Worm (Caenorhabditis elegans): ENCODE measurements around the gene slc-25A29.
A peak's percentile ranks its signal among the peaks of the same experiment; 100 is the strongest.

The slc-25A29 gene

DNA sequence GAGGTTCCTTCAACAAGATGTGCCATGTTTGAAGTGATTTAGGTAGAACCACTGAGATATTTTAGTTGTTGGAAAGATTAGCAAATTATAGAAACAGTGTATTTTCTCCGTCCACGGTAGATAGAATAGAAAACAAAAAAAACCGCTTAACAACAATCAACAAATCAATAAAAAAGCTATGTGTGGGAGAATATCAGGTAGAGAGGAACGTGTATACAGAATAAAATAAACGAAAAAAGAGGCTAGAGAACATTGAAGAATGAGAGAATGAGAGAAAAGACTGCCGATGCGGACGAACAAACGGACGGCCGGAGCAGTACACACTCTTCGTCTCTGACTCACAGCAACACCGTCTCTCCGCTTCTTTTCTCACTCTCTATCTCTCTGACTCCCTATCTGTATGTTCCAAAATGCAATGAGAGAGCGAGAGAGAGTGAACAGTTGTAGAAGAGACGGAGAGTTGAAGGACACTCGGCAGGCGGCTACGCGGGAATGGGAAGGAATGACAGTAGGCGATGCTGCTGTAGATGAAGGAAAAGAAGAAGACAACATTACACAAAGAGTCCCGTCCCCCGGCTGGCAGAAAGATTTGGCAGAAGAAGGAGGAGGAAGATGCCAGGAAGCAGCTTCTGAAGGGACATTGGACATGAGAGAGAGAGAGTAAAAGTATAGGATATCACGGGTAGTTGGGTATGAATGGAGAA is 38.8 kb upstream of the slc-25A29 start, which contains the start of gene unc-112 (continued):
- TF ChIP-seq unc-98 (GFP tag; IDR thresholded peaks at IDR 0.05) (no peak), vab-15 (tag; optimal IDR thresholded peaks at IDR 0.05) (no peak), nhr-71 (tag; optimal IDR thresholded peaks at IDR 0.05) (peak; percentile 85), fkh-4 (tag; optimal IDR thresholded peaks at IDR 0.05; ENCODE audit: borderline replicate concordance) (no peak), fos-1 (tag; optimal IDR thresholded peaks at IDR 0.05) (peak; percentile 75), nhr-237 (tag; optimal IDR thresholded peaks at IDR 0.05) (no peak), hpl-2 (GFP tag; optimal IDR thresholded peaks at IDR 0.05) (no peak), lin-13 (GFP tag; optimal IDR thresholded peaks at IDR 0.05) (peak; percentile 1), ces-1 (GFP tag; optimal IDR thresholded peaks at IDR 0.05) (no peak), aha-1 (tag; optimal IDR thresholded peaks at IDR 0.05) (no peak), unc-86 (tag; optimal IDR thresholded peaks at IDR 0.05) (peak; percentile 18), nhr-11 (tag; optimal IDR thresholded peaks at IDR 0.05) (peak; percentile 37), unc-130 (tag; optimal IDR thresholded peaks at IDR 0.05) (peak; percentile 20), ceh-88 (GFP tag; IDR thresholded peaks at IDR 0.05) (no peak), swsn-7 (tag; optimal IDR thresholded peaks at IDR 0.05) (peak; percentile 74), mep-1 (tag; optimal IDR thresholded peaks at IDR 0.05) (peak; percentile 92), sox-4 (tag; optimal IDR thresholded peaks at IDR 0.05) (no peak), ets-5 (GFP tag; IDR thresholded peaks at IDR 0.05) (no peak), lir-3 (tag; optimal IDR thresholded peaks at IDR 0.05; ENCODE audit: poor library complexity) (peak; percentile 12), mdl-1 (tag; optimal IDR thresholded peaks at IDR 0.05) (peak in 1 of 2 experiments; percentile 50), ceh-63 (GFP tag; optimal IDR thresholded peaks at IDR 0.05) (no peak), ceh-8 (GFP tag; optimal IDR thresholded peaks at IDR 0.05) (no peak), snu-23 (GFP tag; optimal IDR thresholded peaks at IDR 0.05) (peak; percentile 84), tlp-1 (tag; optimal IDR thresholded peaks at IDR 0.05) (no peak), ztf-11 (tag; optimal IDR thresholded peaks at IDR 0.05) (no peak), lin-15B (tag; optimal IDR thresholded peaks at IDR 0.05) (no peak), ama-1 (optimal IDR thresholded peaks at IDR 0.05) (no peak), xbp-1 (tag; optimal IDR thresholded peaks at IDR 0.05) (peak; percentile 47), unc-62 (GFP tag; optimal IDR thresholded peaks at IDR 0.05) (no peak), pag-3 (tag; optimal IDR thresholded peaks at IDR 0.05; ENCODE audit: borderline replicate concordance, insufficient read depth) (peak; percentile 99), pqm-1 (tag; optimal IDR thresholded peaks at IDR 0.05) (no peak), C04F5.9 (tag; optimal IDR thresholded peaks at IDR 0.05) (no peak), isw-1 (GFP tag; IDR thresholded peaks at IDR 0.05) (no peak), lsy-2 (tag; optimal IDR thresholded peaks at IDR 0.05) (peak; percentile 46 to 84), egl-27 (tag; optimal IDR thresholded peaks at IDR 0.05) (peak in 1 of 2 experiments; percentile 42), hlh-4 (tag; optimal IDR thresholded peaks at IDR 0.05) (no peak), F16B12.6 (tag; optimal IDR thresholded peaks at IDR 0.05) (peak; percentile 18), elt-3 (tag; optimal IDR thresholded peaks at IDR 0.05) (peak in 1 of 6 experiments; percentile 6), pax-3 (tag; optimal IDR thresholded peaks at IDR 0.05) (no peak), efl-1 (optimal IDR thresholded peaks at IDR 0.05) (peak; percentile 67 to 75), efl-1 (GFP tag; optimal IDR thresholded peaks at IDR 0.05 in 1 of 2) (peak; percentile 40 to 94), nhr-84 (tag; optimal IDR thresholded peaks at IDR 0.05) (no peak), tbx-2 (tag; optimal IDR thresholded peaks at IDR 0.05) (peak; percentile 33), alr-1 (tag; optimal IDR thresholded peaks at IDR 0.05; ENCODE audit: borderline replicate concordance) (no peak), nhr-47 (tag; optimal IDR thresholded peaks at IDR 0.05) (no peak), ztf-4 (tag; optimal IDR thresholded peaks at IDR 0.05) (peak; percentile 43), rnt-1 (tag; optimal IDR thresholded peaks at IDR 0.05) (peak; percentile 64), sptf-1 (tag; optimal IDR thresholded peaks at IDR 0.05) (no peak), nhr-12 (tag; optimal IDR thresholded peaks at IDR 0.05) (no peak), dsc-1 (tag; optimal IDR thresholded peaks at IDR 0.05) (peak; percentile 68), hlh-17 (GFP tag; optimal IDR thresholded peaks at IDR 0.05; ENCODE audit: borderline replicate concordance) (no peak), nhr-85 (tag) (peak; percentile 41)

Measured in whole organism, L1 larva.